Worm (Caenorhabditis elegans): ENCODE results near the gene mec-5.

DNA sequence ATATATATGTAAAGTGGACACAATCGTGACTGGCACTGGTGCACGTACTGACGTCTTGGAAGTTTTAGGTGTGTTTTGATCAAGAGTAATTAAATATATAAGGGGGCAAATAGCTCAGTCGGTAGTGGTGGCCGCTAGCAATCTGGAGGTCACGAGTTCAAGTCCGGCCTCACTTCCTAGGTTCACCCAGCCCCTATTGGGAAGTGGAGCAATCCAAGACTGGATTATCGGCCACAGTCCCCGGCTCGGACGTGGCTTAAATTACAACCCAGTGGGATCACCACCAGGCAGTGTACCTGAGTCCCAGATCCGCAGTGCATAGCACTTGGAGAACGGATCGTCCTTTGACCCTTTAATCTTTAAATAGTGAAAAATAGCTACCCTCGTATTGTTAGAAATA is 53.3 kb downstream of the mec-5 start:
- TF ChIP-seq dao-5 (tag; optimal IDR thresholded peaks at IDR 0.05) = no peak
- TF ChIP-seq him-1 (tag; optimal IDR thresholded peaks at IDR 0.05) = no peak

Data from whole organism, L4/young adult.